Fruit fly (Drosophila melanogaster): ENCODE measurements around the gene Mcm6.

Gene Mcm6

DNA sequence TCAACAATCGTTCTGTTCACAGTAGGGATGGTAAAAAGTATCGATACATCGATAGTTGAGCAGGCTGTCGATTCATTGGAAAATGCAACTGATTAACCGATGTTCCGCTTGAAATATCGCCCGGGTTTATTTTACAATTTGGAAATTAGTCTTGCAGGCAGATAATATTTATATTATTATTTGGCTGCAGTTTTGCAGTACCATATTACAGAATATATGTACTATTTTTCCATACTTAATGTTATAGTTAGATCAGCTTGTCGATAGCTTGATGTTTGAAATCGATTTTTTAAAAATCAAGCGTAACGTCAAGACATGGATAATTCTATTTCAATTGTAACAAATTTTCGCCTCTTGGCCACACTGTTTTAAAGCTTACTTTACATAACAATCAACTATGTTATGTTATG, 20.8 kb downstream of the Mcm6 start, which contains the start of gene CG14442 (continued):
- TF ChIP-seq Dp (GFP tag; optimal IDR thresholded peaks at IDR 0.05) (peak; percentile 65), Dll (GFP tag; IDR thresholded peaks at IDR 0.05; ENCODE audit: partially characterized antibody) (peak; percentile 95), BEAF-32 (GFP tag; optimal IDR thresholded peaks at IDR 0.05) (peak; percentile 94), sens (GFP tag) (peak; percentile 84), CG10321 (GFP tag; IDR thresholded peaks at IDR 0.05) (no peak), CG34376 (GFP tag; optimal IDR thresholded peaks at IDR 0.05) (no peak), CG10543 (GFP tag; optimal IDR thresholded peaks at IDR 0.05) (peak; percentile 1), Aef1 (GFP tag; IDR thresholded peaks at IDR 0.05) (0 out of 3 replicates have a peak, but pooled peaks have one; percentile 14), gro (GFP tag; optimal IDR thresholded peaks at IDR 0.05) (peak; percentile 35), gce (GFP tag; IDR thresholded peaks at IDR 0.05) (no peak), vnd (GFP tag; IDR thresholded peaks at IDR 0.05; ENCODE audit: partially characterized antibody) (peak; percentile 95), corto (GFP tag; optimal IDR thresholded peaks at IDR 0.05) (no peak), sob (GFP tag; IDR thresholded peaks at IDR 0.05) (0 out of 2 replicates have a peak, but pooled peaks have one; percentile 29), Atf-2 (GFP tag; optimal IDR thresholded peaks at IDR 0.05) (peak; percentile 12), trem (tag; optimal IDR thresholded peaks at IDR 0.05) (peak; percentile 48), seq (GFP tag; IDR thresholded peaks at IDR 0.05) (peak; percentile 20; the same call in 1 of the 2 replicates), CG8924 (tag; optimal IDR thresholded peaks at IDR 0.05) (peak; percentile 29), ranshi (GFP tag; IDR thresholded peaks at IDR 0.05) (no peak), Scr (GFP tag; IDR thresholded peaks at IDR 0.05; ENCODE audit: partially characterized antibody) (peak; percentile 92), CG17829 (tag; optimal IDR thresholded peaks at IDR 0.05) (peak; percentile 50), CG16863 (GFP tag; optimal IDR thresholded peaks at IDR 0.05) (peak; percentile 18), Xrp1 (GFP tag; IDR thresholded peaks at IDR 0.05) (peak; percentile 18; the same call in 1 of the 2 replicates), tin (GFP tag; optimal IDR thresholded peaks at IDR 0.05) (peak; percentile 22), Fer3 (tag; optimal IDR thresholded peaks at IDR 0.05) (no peak), pb (GFP tag; optimal IDR thresholded peaks at IDR 0.05) (no peak), CG15479 (GFP tag; optimal IDR thresholded peaks at IDR 0.05) (no peak), ssp (GFP tag; IDR thresholded peaks at IDR 0.05) (peak; percentile 28; the same call in 1 of the 2 replicates), bsh (GFP tag; optimal IDR thresholded peaks at IDR 0.05) (peak in 1 of 2 experiments; percentile 25), CG12299 (tag; optimal IDR thresholded peaks at IDR 0.05) (peak; percentile 29), CG4328 (GFP tag; optimal IDR thresholded peaks at IDR 0.05) (no peak), Sox102F (GFP tag; optimal IDR thresholded peaks at IDR 0.05) (no peak), CG1647 (GFP tag; optimal IDR thresholded peaks at IDR 0.05) (no peak), caup (GFP tag; optimal IDR thresholded peaks at IDR 0.05; ENCODE audit: severe bottlenecking) (peak; percentile 38), CG14860 (GFP tag; IDR thresholded peaks at IDR 0.05; ENCODE audit: partially characterized antibody) (peak; percentile 92), CG6254 (GFP tag; optimal IDR thresholded peaks at IDR 0.05) (no peak), CG16813 (GFP tag; IDR thresholded peaks at IDR 0.05; ENCODE audit: partially characterized antibody) (peak; percentile 93), Eip74EF (GFP tag; optimal IDR thresholded peaks at IDR 0.05) (no peak), CG42726 (GFP tag; IDR thresholded peaks at IDR 0.05; ENCODE audit: partially characterized antibody) (peak; percentile 86), CG5180 (GFP tag; optimal IDR thresholded peaks at IDR 0.05) (peak; percentile 6), gfzf (GFP tag; optimal IDR thresholded peaks at IDR 0.05) (peak; percentile 58), CG12942 (GFP tag; optimal IDR thresholded peaks at IDR 0.05) (peak; percentile 9), Sry-β (GFP tag; optimal IDR thresholded peaks at IDR 0.05) (no peak), CG9797 (GFP tag; optimal IDR thresholded peaks at IDR 0.05) (peak; percentile 40), Rfx (GFP tag; IDR thresholded peaks at IDR 0.05) (peak; percentile 51), Opbp (GFP tag; IDR thresholded peaks at IDR 0.05; ENCODE audit: partially characterized antibody) (peak; percentile 88; the same call in 2 of the 3 replicates), HLH4C (GFP tag; IDR thresholded peaks at IDR 0.05; ENCODE audit: partially characterized antibody) (peak; percentile 94)
